Worm (Caenorhabditis elegans): ENCODE measurements around the gene egl-4.

egl-4 gene

ce11 chrIV:1846451-1846850 lies 1.4 kb upstream of the egl-4 start:
- peak; percentile 67 for TF ChIP-seq unc-42 (tag; optimal IDR thresholded peaks at IDR 0.05)
- TF ChIP-seq dmd-4 (tag; optimal IDR thresholded peaks at IDR 0.05; ENCODE audit: borderline replicate concordance) = no peak

- TF ChIP-seq K09A11.1 (tag; optimal IDR thresholded peaks at IDR 0.05; ENCODE audit: insufficient read depth) = no peak
- peak; percentile 28 for TF ChIP-seq tbx-7 (tag; optimal IDR thresholded peaks at IDR 0.05)
- TF ChIP-seq ceh-31 (tag; optimal IDR thresholded peaks at IDR 0.05) = peak; percentile 37
- no peak for TF ChIP-seq hlh-15 (tag; optimal IDR thresholded peaks at IDR 0.05)
- TF ChIP-seq ceh-22 (tag; optimal IDR thresholded peaks at IDR 0.05) = no peak
- peak; percentile 44 for TF ChIP-seq ref-2 (tag; optimal IDR thresholded peaks at IDR 0.05)
- TF ChIP-seq Y22D7AL.16 (tag; optimal IDR thresholded peaks at IDR 0.05) = no peak
- TF ChIP-seq F13H6.1 (tag; optimal IDR thresholded peaks at IDR 0.05) = no peak
- no peak for TF ChIP-seq unc-86 (tag; optimal IDR thresholded peaks at IDR 0.05)
- no peak for TF ChIP-seq mec-3 (tag; optimal IDR thresholded peaks at IDR 0.05; ENCODE audit: borderline replicate concordance)
- TF ChIP-seq lin-11 (tag; optimal IDR thresholded peaks at IDR 0.05) = no peak
- peak; percentile 17 for TF ChIP-seq fax-1 (tag; optimal IDR thresholded peaks at IDR 0.05)
- no peak for TF ChIP-seq pha-2 (tag; optimal IDR thresholded peaks at IDR 0.05)
- peak; percentile 60 for TF ChIP-seq tbx-2 (tag; optimal IDR thresholded peaks at IDR 0.05)
- no peak for TF ChIP-seq madf-2 (tag; optimal IDR thresholded peaks at IDR 0.05)
- TF ChIP-seq nhr-11 (tag; optimal IDR thresholded peaks at IDR 0.05) = no peak
These were observed 6.1 kb downstream of the egl-4 start for ce11 chrIV:1853934-1854438.

- TF ChIP-seq C08G9.2 (tag; optimal IDR thresholded peaks at IDR 0.05) (peak; percentile 1), gmeb-2 (tag; optimal IDR thresholded peaks at IDR 0.05) (no peak), syd-9 (tag; optimal IDR thresholded peaks at IDR 0.05) (peak; percentile 6), fkh-6 (tag; optimal IDR thresholded peaks at IDR 0.05) (no peak), F13H6.1 (tag; optimal IDR thresholded peaks at IDR 0.05) (peak; percentile 60), ceh-31 (tag; optimal IDR thresholded peaks at IDR 0.05) (peak; percentile 50), hlh-30 (tag; optimal IDR thresholded peaks at IDR 0.05; ENCODE audit: insufficient read depth) (peak; percentile 83), ref-2 (tag; optimal IDR thresholded peaks at IDR 0.05) (no peak), pqm-1 (tag; optimal IDR thresholded peaks at IDR 0.05) (peak; percentile 17), dmd-4 (tag; optimal IDR thresholded peaks at IDR 0.05; ENCODE audit: borderline replicate concordance) (no peak), pag-3 (tag; optimal IDR thresholded peaks at IDR 0.05; ENCODE audit: borderline replicate concordance) (no peak), rnt-1 (tag; optimal IDR thresholded peaks at IDR 0.05) (peak; percentile 50), lim-6 (tag; optimal IDR thresholded peaks at IDR 0.05) (peak; percentile 39), tbx-2 (tag; optimal IDR thresholded peaks at IDR 0.05) (peak; percentile 14), ceh-18 (tag; optimal IDR thresholded peaks at IDR 0.05) (peak; percentile 95), hlh-15 (tag; optimal IDR thresholded peaks at IDR 0.05) (no peak), ceh-2 (tag; optimal IDR thresholded peaks at IDR 0.05) (peak; percentile 23), ceh-34 (tag; optimal IDR thresholded peaks at IDR 0.05) (peak; percentile 61), mec-3 (tag; optimal IDR thresholded peaks at IDR 0.05; ENCODE audit: borderline replicate concordance) (peak; percentile 53), unc-55 (GFP tag; optimal IDR thresholded peaks at IDR 0.05) (peak; percentile 69), nfya-1 (tag; optimal IDR thresholded peaks at IDR 0.05) (peak; percentile 58), unc-42 (tag; optimal IDR thresholded peaks at IDR 0.05) (peak; percentile 61), dve-1 (tag; optimal IDR thresholded peaks at IDR 0.05) (peak; percentile 28)
These were observed 10.0 kb downstream of the egl-4 start for ce11 chrIV:1857866-1858271.

- TF ChIP-seq syd-9 (tag; optimal IDR thresholded peaks at IDR 0.05) (no peak), ceh-14 (tag; optimal IDR thresholded peaks at IDR 0.05) (no peak), pha-2 (tag; optimal IDR thresholded peaks at IDR 0.05) (no peak), ahr-1 (tag; optimal IDR thresholded peaks at IDR 0.05) (no peak), pha-4 (tag; optimal IDR thresholded peaks at IDR 0.05) (no peak), unc-55 (GFP tag; optimal IDR thresholded peaks at IDR 0.05) (no peak), hlh-6 (tag; optimal IDR thresholded peaks at IDR 0.05) (no peak), unc-42 (tag; optimal IDR thresholded peaks at IDR 0.05) (no peak), ref-2 (tag; optimal IDR thresholded peaks at IDR 0.05) (no peak), dve-1 (tag; optimal IDR thresholded peaks at IDR 0.05) (no peak), eyg-1 (tag; optimal IDR thresholded peaks at IDR 0.05) (no peak), rnt-1 (tag; optimal IDR thresholded peaks at IDR 0.05) (no peak), sox-2 (GFP tag; IDR thresholded peaks at IDR 0.05) (no peak), ceh-18 (tag; optimal IDR thresholded peaks at IDR 0.05) (no peak)
These were observed 11.6 kb downstream of the egl-4 start for ce11 chrIV:1859365-1859982.
